Worm (Caenorhabditis elegans) whole organism, L3 larva: ENCODE data around the gene F49C5.5.

Experiments used
- R02D3.7 ChIP-seq: fragments of 150-350 bp; optimal IDR thresholded peaks from 2 replicates; lab custom pipeline; 2014; ENCODE audit warnings: missing biosample characterization, missing genetic modification characterization
- elt-3 ChIP-seq, 3 experiments: fragments of 150-350 bp in 1 of 3; sonication (generic microtip) in 2 of 3; optimal IDR thresholded peaks; 2 replicates in 2 of 3; 4 replicates in 1 of 3; lab custom pipeline; 2014 to 2017; ENCODE audit warnings: missing biosample characterization in 3 of 3, missing genetic modification characterization in 3 of 3
- fkh-10 ChIP-seq: sonication (generic microtip); optimal IDR thresholded peaks from 2 replicates; lab custom pipeline; 2017; ENCODE audit warnings: missing biosample characterization, missing genetic modification reagents, missing genetic modification characterization
- lsy-12 ChIP-seq: sonication (generic microtip); optimal IDR thresholded peaks from 2 replicates; lab custom pipeline; 2016; ENCODE audit warnings: mild to moderate bottlenecking, missing genetic modification characterization, missing compliant biosample characterization
- nhr-28 ChIP-seq: fragments of 150-350 bp; optimal IDR thresholded peaks from 2 replicates; lab custom pipeline; 2014; ENCODE audit warnings: missing biosample characterization, missing genetic modification characterization
- snpc-4 ChIP-seq: fragments of 150-350 bp; optimal IDR thresholded peaks from 2 replicates; lab custom pipeline; 2014; ENCODE audit warnings: missing biosample characterization, missing genetic modification characterization
- unc-62 ChIP-seq: fragments of 150-350 bp; sonication (generic microtip); optimal IDR thresholded peaks from 4 replicates; lab custom pipeline; 2014; ENCODE audit warnings: missing biosample characterization, missing genetic modification reagents, missing genetic modification characterization

DNA sequence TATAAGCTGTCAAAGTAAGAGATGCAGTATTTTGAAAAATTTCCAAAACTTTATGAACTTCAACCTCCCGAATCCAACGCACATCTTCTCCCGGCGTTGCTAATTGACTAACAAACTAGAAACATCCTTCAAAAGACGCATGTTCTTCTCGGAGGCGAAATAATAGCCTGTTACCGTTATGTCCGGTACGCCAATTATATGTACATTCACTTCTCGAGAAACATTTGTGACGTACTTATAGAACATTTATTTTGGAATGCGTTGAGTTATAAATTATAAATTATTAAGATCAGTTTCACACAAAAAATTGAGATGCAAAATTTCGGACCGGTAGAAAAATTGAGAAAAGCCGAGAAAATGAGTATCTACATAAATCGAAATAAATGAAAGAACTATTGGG, 49.3 kb downstream of the F49C5.5 start, which contains the start of gene T21B4.3:
- TF ChIP-seq unc-62 (GFP tag; lab: Kevin White, UChicago): no peak
- no peak for TF ChIP-seq lsy-12 (tag; lab: Kevin White, UChicago)
- no peak for TF ChIP-seq snpc-4 (tag; lab: Kevin White, UChicago)
- no peak for TF ChIP-seq nhr-28 (tag; lab: Kevin White, UChicago)
- no peak for TF ChIP-seq R02D3.7
- no peak for TF ChIP-seq fkh-10 (GFP tag; lab: Kevin White, UChicago)
- TF ChIP-seq elt-3 (tag; optimal IDR thresholded peaks at IDR 0.05; lab: Kevin White, UChicago): no peak
